Worm (Caenorhabditis elegans) whole organism, L1 larva: ENCODE results near the gene mfsd-12.

Experiments used
- C04F5.9 ChIP-seq: sonication (generic microtip); optimal IDR thresholded peaks from 2 replicates; lab custom pipeline; 2016; ENCODE audit warnings: missing genetic modification characterization, missing compliant biosample characterization
- C16A3.4 ChIP-seq: fragments of 150-350 bp; optimal IDR thresholded peaks from 2 replicates; lab custom pipeline; 2014; ENCODE audit warnings: missing biosample characterization, missing genetic modification characterization
- C34B4.2 ChIP-seq: sonication (generic microtip); optimal IDR thresholded peaks from 2 replicates; lab custom pipeline; 2017; ENCODE audit warnings: mild to moderate bottlenecking, missing genetic modification characterization, missing compliant biosample characterization
- alr-1 ChIP-seq: fragments of 200-800 bp; sonication (Bioruptor generic); optimal IDR thresholded peaks from 2 replicates; lab custom pipeline; 2018; ENCODE audit warnings: borderline replicate concordance, mild to moderate bottlenecking, missing genetic modification characterization, missing compliant biosample characterization
- blmp-1 ChIP-seq: fragments of 150-350 bp; optimal IDR thresholded peaks from 2 replicates; lab custom pipeline; 2014; ENCODE audit warnings: missing biosample characterization, missing genetic modification characterization
- ceh-63 ChIP-seq: fragments of 200-800 bp; sonication (Bioruptor generic); optimal IDR thresholded peaks from 2 replicates; lab custom pipeline; 2018; ENCODE audit warnings: mild to moderate bottlenecking, missing genetic modification characterization, missing compliant biosample characterization
- ceh-8 ChIP-seq: fragments of 200-800 bp; sonication (Bioruptor generic); optimal IDR thresholded peaks from 2 replicates; lab custom pipeline; 2018; ENCODE audit warnings: mild to moderate bottlenecking, missing genetic modification characterization, moderate library complexity, missing compliant biosample characterization
- ceh-82 ChIP-seq, 3 experiments: fragments of 150-350 bp in 1 of 3; sonication (generic microtip) in 2 of 3; optimal IDR thresholded peaks; 2 replicates each; lab custom pipeline; 2014 to 2017; ENCODE audit warnings: missing biosample characterization in 3 of 3, missing genetic modification characterization in 3 of 3
- ceh-88 ChIP-seq: fragments of 200-800 bp; sonication (Bioruptor generic); IDR thresholded peaks from 2 replicates; pipeline ENCODE4 v1.3.6; 2022; ENCODE audit warnings: missing genetic modification characterization, missing compliant biosample characterization
- ces-1 ChIP-seq: fragments of 150-350 bp; optimal IDR thresholded peaks from 2 replicates; lab custom pipeline; 2014; ENCODE audit warnings: missing biosample characterization, missing genetic modification reagents, missing genetic modification characterization
- dpl-1 ChIP-seq, 3 experiments: fragments of 150-350 bp in 2 of 3; sonication (generic microtip) in 1 of 3; optimal IDR thresholded peaks; 2 replicates each; lab custom pipeline; 2014 to 2017; ENCODE audit warnings: missing biosample characterization in 3 of 3, missing genetic modification characterization in 3 of 3, missing genetic modification reagents in 3 of 3
- dsc-1 ChIP-seq: sonication (generic microtip); optimal IDR thresholded peaks from 2 replicates; lab custom pipeline; 2016; ENCODE audit warnings: mild to moderate bottlenecking, missing genetic modification characterization, missing compliant biosample characterization
- efl-1 ChIP-seq, 4 experiments: fragments of 150-350 bp; optimal IDR thresholded peaks in 3 of 4; peaks in 1 of 4; 1 replicate in 1 of 4; 2 replicates in 3 of 4; lab custom pipeline; 2014; ENCODE audit warnings: missing biosample characterization in 2 of 4, missing genetic modification characterization in 2 of 4, missing genetic modification reagents in 2 of 4
- efl-3 ChIP-seq: fragments of 200-800 bp; sonication (Bioruptor generic); optimal IDR thresholded peaks from 2 replicates; lab custom pipeline; 2018; ENCODE audit warnings: mild to moderate bottlenecking, missing genetic modification characterization, missing compliant biosample characterization
- egl-13 ChIP-seq: sonication (generic microtip); optimal IDR thresholded peaks from 2 replicates; lab custom pipeline; 2016; ENCODE audit warnings: missing genotype, missing genetic modification reagents, missing genetic modification characterization, missing compliant biosample characterization
- egl-27 ChIP-seq, 2 experiments: fragments of 150-350 bp in 1 of 2; sonication (generic microtip); optimal IDR thresholded peaks; 3 replicates each; lab custom pipeline; 2017 to 2018; ENCODE audit warnings: missing biosample characterization in 2 of 2, missing genetic modification characterization in 2 of 2, missing genetic modification reagents in 2 of 2
- elt-2 ChIP-seq: sonication (generic microtip); optimal IDR thresholded peaks from 2 replicates; lab custom pipeline; 2016; ENCODE audit warnings: missing genetic modification characterization, mild to moderate bottlenecking, inconsistent platforms, missing compliant biosample characterization, missing genetic modification reagents
- elt-3 ChIP-seq, 6 experiments: fragments of 150-350 bp in 1 of 6; sonication (generic microtip); optimal IDR thresholded peaks; 2 replicates each; lab custom pipeline; 2017 to 2018; ENCODE audit warnings: missing biosample characterization in 6 of 6, missing genetic modification characterization in 6 of 6, inconsistent platforms in 1 of 6
- ets-5 ChIP-seq: fragments of 200-800 bp; sonication (Bioruptor generic); IDR thresholded peaks from 2 replicates; pipeline ENCODE4 v1.3.6; 2022; ENCODE audit warnings: missing genetic modification characterization, missing compliant biosample characterization
- fkh-10 ChIP-seq: sonication (generic microtip); optimal IDR thresholded peaks from 2 replicates; lab custom pipeline; 2017; ENCODE audit warnings: missing biosample characterization, missing genetic modification reagents, missing genetic modification characterization
- fkh-8 ChIP-seq: sonication (generic microtip); optimal IDR thresholded peaks from 2 replicates; lab custom pipeline; 2016; ENCODE audit warnings: mild to moderate bottlenecking, missing genetic modification characterization, missing compliant biosample characterization
- hlh-17 ChIP-seq: fragments of 200-800 bp; sonication (Bioruptor generic); optimal IDR thresholded peaks from 2 replicates; lab custom pipeline; 2018; ENCODE audit warnings: missing genetic modification characterization, mild to moderate bottlenecking, missing compliant biosample characterization, moderate library complexity, borderline replicate concordance
- irx-1 ChIP-seq: sonication (generic microtip); optimal IDR thresholded peaks from 2 replicates; lab custom pipeline; 2016; ENCODE audit warnings: missing genetic modification characterization, missing compliant biosample characterization
- isw-1 ChIP-seq: fragments of 200-800 bp; sonication (Bioruptor generic); IDR thresholded peaks from 2 replicates; pipeline ENCODE4 v1.3.6; 2022; ENCODE audit warnings: missing genetic modification characterization, missing compliant biosample characterization
- lin-13 ChIP-seq: fragments of 150-350 bp; optimal IDR thresholded peaks from 2 replicates; lab custom pipeline; 2014; ENCODE audit warnings: missing biosample characterization, missing genetic modification reagents, missing genetic modification characterization
- lin-14 ChIP-seq: fragments of 200-800 bp; sonication (Bioruptor generic); optimal IDR thresholded peaks from 2 replicates; lab custom pipeline; 2018; ENCODE audit warnings: mild to moderate bottlenecking, missing genetic modification characterization, moderate library complexity, missing compliant biosample characterization
- lin-15B ChIP-seq: fragments of 150-350 bp; sonication (generic microtip); optimal IDR thresholded peaks from 3 replicates; lab custom pipeline; 2014; ENCODE audit warnings: missing biosample characterization, missing genetic modification characterization
- lin-35 ChIP-seq, 2 experiments: fragments of 150-350 bp; optimal IDR thresholded peaks; 2 replicates each; lab custom pipeline; 2014; ENCODE audit warnings: missing biosample characterization in 2 of 2, missing genetic modification characterization in 2 of 2, missing genetic modification reagents in 2 of 2
- lin-39 ChIP-seq: fragments of 150-350 bp; optimal IDR thresholded peaks from 2 replicates; lab custom pipeline; 2014; ENCODE audit warnings: missing biosample characterization, missing genetic modification reagents, missing genetic modification characterization
- lsy-2 ChIP-seq, 2 experiments: fragments of 150-350 bp; optimal IDR thresholded peaks; 2 replicates each; lab custom pipeline; 2014; ENCODE audit warnings: missing biosample characterization in 2 of 2, missing genetic modification characterization in 2 of 2
- mdl-1 ChIP-seq, 2 experiments: fragments of 150-350 bp; optimal IDR thresholded peaks; 2 replicates each; lab custom pipeline; 2014 to 2017; ENCODE audit warnings: missing biosample characterization in 2 of 2, missing genetic modification characterization in 2 of 2, inconsistent platforms in 1 of 2
- mef-2 ChIP-seq: fragments of 150-350 bp; optimal IDR thresholded peaks from 2 replicates; lab custom pipeline; 2014; ENCODE audit warnings: missing biosample characterization, missing genetic modification characterization
- mep-1 ChIP-seq: fragments of 150-350 bp; optimal IDR thresholded peaks from 2 replicates; lab custom pipeline; 2014; ENCODE audit warnings: missing biosample characterization, missing genetic modification characterization
- nhr-20 ChIP-seq: sonication (generic microtip); optimal IDR thresholded peaks from 2 replicates; lab custom pipeline; 2016; ENCODE audit warnings: mild to moderate bottlenecking, missing genetic modification characterization, missing compliant biosample characterization
- nhr-237 ChIP-seq: fragments of 150-350 bp; optimal IDR thresholded peaks from 2 replicates; lab custom pipeline; 2014; ENCODE audit warnings: missing biosample characterization, missing genetic modification characterization
- nhr-71 ChIP-seq: sonication (generic microtip); optimal IDR thresholded peaks from 2 replicates; lab custom pipeline; 2016; ENCODE audit warnings: mild to moderate bottlenecking, missing genetic modification characterization, moderate library complexity, missing compliant biosample characterization
- nhr-76 ChIP-seq: sonication (generic microtip); optimal IDR thresholded peaks from 2 replicates; lab custom pipeline; 2017; ENCODE audit warnings: missing biosample characterization, missing genetic modification characterization
- nhr-84 ChIP-seq: sonication (generic microtip); optimal IDR thresholded peaks from 2 replicates; lab custom pipeline; 2017; ENCODE audit warnings: missing biosample characterization, missing genetic modification characterization
- pqm-1 ChIP-seq: sonication (generic microtip); optimal IDR thresholded peaks from 3 replicates; lab custom pipeline; 2017; ENCODE audit warnings: missing biosample characterization, missing genetic modification characterization
- skn-1 ChIP-seq: fragments of 150-350 bp; optimal IDR thresholded peaks from 2 replicates; lab custom pipeline; 2014; ENCODE audit warnings: missing biosample characterization, missing genetic modification characterization
- sox-4 ChIP-seq: sonication (generic microtip); optimal IDR thresholded peaks from 2 replicates; lab custom pipeline; 2016; ENCODE audit warnings: missing genetic modification characterization, missing compliant biosample characterization
- tbx-2 ChIP-seq: sonication (generic microtip); optimal IDR thresholded peaks from 2 replicates; lab custom pipeline; 2016; ENCODE audit warnings: missing genetic modification characterization, missing compliant biosample characterization
- unc-62 ChIP-seq: fragments of 150-350 bp; optimal IDR thresholded peaks from 2 replicates; lab custom pipeline; 2014; ENCODE audit warnings: missing biosample characterization, missing genetic modification reagents, missing genetic modification characterization
- unc-86 ChIP-seq: sonication (generic microtip); optimal IDR thresholded peaks from 2 replicates; lab custom pipeline; 2016; ENCODE audit warnings: missing genetic modification characterization, missing compliant biosample characterization
- xbp-1 ChIP-seq: sonication (generic microtip); optimal IDR thresholded peaks from 2 replicates; lab custom pipeline; 2016; ENCODE audit warnings: missing genetic modification characterization, missing compliant biosample characterization
- zip-4 ChIP-seq: fragments of 200-800 bp; sonication (Bioruptor generic); optimal IDR thresholded peaks from 2 replicates; lab custom pipeline; 2018; ENCODE audit warnings: mild to moderate bottlenecking, missing genetic modification characterization, moderate library complexity, missing compliant biosample characterization
- ztf-11 ChIP-seq, 2 experiments: sonication (generic microtip); optimal IDR thresholded peaks; 2 replicates each; lab custom pipeline; 2016 to 2017; ENCODE audit warnings: missing genetic modification characterization in 2 of 2, missing biosample characterization in 1 of 2, missing compliant biosample characterization in 1 of 2

The mfsd-12 gene

DNA sequence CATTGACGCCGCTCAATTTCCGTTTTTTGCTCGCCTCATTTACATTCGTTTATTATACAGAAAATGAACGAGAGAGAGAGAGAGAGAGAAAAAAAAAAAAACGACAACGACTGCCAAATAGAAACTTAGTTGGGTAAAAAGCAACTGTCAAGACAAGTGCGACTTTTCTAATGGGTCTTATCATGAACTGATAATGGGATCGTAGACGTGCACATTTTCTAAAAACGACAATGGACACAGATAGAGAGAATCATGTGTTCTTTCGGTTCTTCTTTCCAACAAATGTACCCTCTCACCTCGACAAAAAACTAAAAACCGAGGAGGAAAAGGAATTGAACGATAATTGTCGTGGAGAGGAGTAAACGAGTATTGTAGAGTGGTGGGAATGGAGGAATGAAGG lies 32.2 kb downstream of the mfsd-12 start (continued):
- TF ChIP-seq ceh-8 (GFP tag; lab: Kevin White, UChicago): no peak
- no peak for TF ChIP-seq mef-2 (tag; lab: Kevin White, UChicago)
- TF ChIP-seq dpl-1 (GFP tag; optimal IDR thresholded peaks at IDR 0.05; lab: Kevin White, UChicago): no peak

DNA sequence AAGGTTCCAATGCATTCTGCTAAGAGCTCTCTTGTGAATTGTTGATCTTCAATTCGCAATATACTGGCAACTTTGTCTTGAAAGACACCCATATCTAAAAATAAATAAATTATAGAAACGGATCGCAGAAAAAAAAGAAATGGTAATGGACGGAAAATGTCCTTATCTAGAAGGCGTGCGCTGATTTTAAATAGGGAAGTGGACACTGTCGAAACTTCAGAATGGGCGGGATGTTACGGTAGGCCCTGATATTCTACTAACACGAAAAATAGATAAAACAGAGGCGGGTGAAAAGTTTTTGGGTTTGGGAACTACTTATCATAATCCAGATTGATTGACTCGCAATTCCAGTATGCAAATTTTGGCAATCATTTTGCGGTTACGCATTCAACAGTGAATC lies 37.0 kb downstream of the mfsd-12 start, which contains the start of gene aqp-8:
Gene aqp-8 (minus strand): TSS at position 101 of the 400 bp plus-strand sequence.
- no peak for TF ChIP-seq nhr-76
- no peak for TF ChIP-seq ceh-82 (tag; optimal IDR thresholded peaks at IDR 0.05; lab: Kevin White, UChicago)
- TF ChIP-seq nhr-84 (tag; lab: Kevin White, UChicago): no peak
- TF ChIP-seq ets-5 (GFP tag; lab: Robert Waterston, UW): no peak
- no peak for TF ChIP-seq ceh-63 (GFP tag; lab: Kevin White, UChicago)
- TF ChIP-seq unc-86 (tag; lab: Kevin White, UChicago): no peak
- TF ChIP-seq lin-15B: no peak
- TF ChIP-seq elt-2 (tag; lab: Kevin White, UChicago): no peak
- TF ChIP-seq lin-14: no peak
- TF ChIP-seq ceh-88 (GFP tag; lab: Robert Waterston, UW): no peak
- no peak for TF ChIP-seq fkh-10 (GFP tag; lab: Kevin White, UChicago)
- no peak for TF ChIP-seq efl-3 (GFP tag; lab: Kevin White, UChicago)
- TF ChIP-seq nhr-237 (tag; lab: Kevin White, UChicago): no peak
- no peak for TF ChIP-seq ces-1 (GFP tag; lab: Kevin White, UChicago)
- no peak for TF ChIP-seq hlh-17 (GFP tag; lab: Kevin White, UChicago)

DNA sequence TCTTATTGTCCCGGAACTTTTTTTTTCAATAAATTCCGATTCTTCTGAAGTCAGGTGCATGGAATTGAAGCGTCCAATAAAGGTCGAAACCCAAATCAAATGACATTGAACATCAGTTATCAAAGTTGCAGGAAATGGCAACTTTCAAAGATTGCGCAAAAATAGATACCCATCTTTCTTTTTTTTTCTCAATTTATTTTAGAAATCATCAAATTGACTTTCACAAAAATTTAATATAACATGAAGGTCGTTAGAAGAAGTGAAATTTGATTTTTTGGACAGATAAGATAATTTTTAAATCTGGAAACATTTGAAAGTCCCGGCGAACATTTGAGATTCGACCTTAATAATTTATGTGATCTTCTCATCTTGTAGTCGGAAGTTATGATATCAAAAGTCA lies 37.8 kb downstream of the mfsd-12 start:
- TF ChIP-seq nhr-20 (tag; lab: Kevin White, UChicago): peak; percentile 34
- TF ChIP-seq efl-1 (optimal IDR thresholded peaks at IDR 0.05; lab: Kevin White, UChicago): no peak
- TF ChIP-seq efl-1 (GFP tag; optimal IDR thresholded peaks at IDR 0.05 in 1 of 2; lab: Kevin White, UChicago): no peak
- TF ChIP-seq isw-1 (GFP tag; lab: Robert Waterston, UW): no peak
- no peak for TF ChIP-seq lin-39 (tag; lab: Kevin White, UChicago)
- TF ChIP-seq elt-3 (tag; optimal IDR thresholded peaks at IDR 0.05; lab: Kevin White, UChicago): peak in 1 of 6 experiments; percentile 23
- no peak for TF ChIP-seq C34B4.2 (tag; lab: Kevin White, UChicago)
- peak; percentile 56 for TF ChIP-seq lin-14
- TF ChIP-seq lin-13 (GFP tag; lab: Kevin White, UChicago): no peak
- TF ChIP-seq blmp-1 (tag; lab: Kevin White, UChicago): no peak
- no peak for TF ChIP-seq tbx-2 (tag; lab: Kevin White, UChicago)
- TF ChIP-seq lin-35 (GFP tag; optimal IDR thresholded peaks at IDR 0.05; lab: Kevin White, UChicago): no peak
- TF ChIP-seq mdl-1 (tag; optimal IDR thresholded peaks at IDR 0.05; lab: Kevin White, UChicago): no peak
- TF ChIP-seq nhr-71 (tag; lab: Kevin White, UChicago): peak; percentile 33
- TF ChIP-seq, all 84 proteins: peak for 4

DNA sequence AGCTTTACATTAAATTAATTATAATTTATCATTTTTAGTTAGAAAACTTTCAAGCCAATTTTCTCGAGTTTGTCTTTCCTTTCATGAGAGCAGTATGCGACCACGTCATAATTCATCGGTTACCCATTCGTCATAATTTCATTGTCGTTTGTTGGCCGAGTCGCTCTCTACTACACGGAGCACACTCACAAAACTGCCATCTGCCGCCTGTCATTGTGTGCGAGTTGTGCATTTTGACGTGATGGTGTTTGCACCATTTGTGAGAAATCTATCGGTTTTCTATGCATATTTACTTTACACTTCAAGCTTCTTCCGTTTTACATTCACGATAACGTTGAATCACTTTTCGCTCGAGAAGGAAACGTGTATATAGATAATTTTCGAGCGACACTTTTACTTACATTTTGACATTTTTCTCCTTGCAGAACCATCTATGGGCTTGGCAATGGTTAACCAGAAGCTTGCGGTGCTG lies 38.9 kb downstream of the mfsd-12 start, which contains the start of gene dhhc-10:
Gene dhhc-10 (plus strand): TSS at position 422 of the 472 bp plus-strand sequence.
- no peak for TF ChIP-seq efl-3 (GFP tag; lab: Kevin White, UChicago)
- TF ChIP-seq C16A3.4 (tag; lab: Kevin White, UChicago): peak; percentile 34
- TF ChIP-seq fkh-8 (tag; lab: Kevin White, UChicago): no peak
- no peak for TF ChIP-seq sox-4 (tag; lab: Kevin White, UChicago)
- peak; percentile 91 for TF ChIP-seq elt-2 (tag; lab: Kevin White, UChicago)
- TF ChIP-seq skn-1: no peak
- no peak for TF ChIP-seq ztf-11 (tag; optimal IDR thresholded peaks at IDR 0.05; lab: Kevin White, UChicago)
- TF ChIP-seq fkh-10 (GFP tag; lab: Kevin White, UChicago): no peak
- TF ChIP-seq pqm-1 (tag; lab: Kevin White, UChicago): peak; percentile 8
- no peak for TF ChIP-seq egl-27 (tag; optimal IDR thresholded peaks at IDR 0.05; lab: Kevin White, UChicago)
- peak; percentile 36 for TF ChIP-seq irx-1 (tag; lab: Kevin White, UChicago)
- no peak for TF ChIP-seq nhr-237 (tag; lab: Kevin White, UChicago)
- TF ChIP-seq xbp-1 (tag; lab: Kevin White, UChicago): peak; percentile 72
- peak; percentile 50 to 73 for TF ChIP-seq lsy-2 (tag; optimal IDR thresholded peaks at IDR 0.05; lab: Kevin White, UChicago)
- TF ChIP-seq zip-4 (GFP tag; lab: Kevin White, UChicago): no peak
- no peak for TF ChIP-seq alr-1 (tag; lab: Kevin White, UChicago)
- TF ChIP-seq egl-13 (tag; lab: Kevin White, UChicago): no peak
- peak; percentile 22 for TF ChIP-seq dsc-1 (tag; lab: Kevin White, UChicago)
- no peak for TF ChIP-seq unc-62
- TF ChIP-seq C04F5.9 (tag; lab: Kevin White, UChicago): no peak
- TF ChIP-seq mep-1: peak; percentile 65
